Fruit fly (Drosophila melanogaster) S2 (cell line): ENCODE data around the gene CG5087.

ENCODE experiments used
- CG8478 ChIP-seq: fragments of >200 bp; optimal IDR thresholded peaks from 2 replicates; lab custom pipeline; 2018
- CTCF ChIP-seq, 2 experiments: fragments of >200 bp; optimal IDR thresholded peaks; 2 replicates each; lab custom pipeline; 2018

DNA sequence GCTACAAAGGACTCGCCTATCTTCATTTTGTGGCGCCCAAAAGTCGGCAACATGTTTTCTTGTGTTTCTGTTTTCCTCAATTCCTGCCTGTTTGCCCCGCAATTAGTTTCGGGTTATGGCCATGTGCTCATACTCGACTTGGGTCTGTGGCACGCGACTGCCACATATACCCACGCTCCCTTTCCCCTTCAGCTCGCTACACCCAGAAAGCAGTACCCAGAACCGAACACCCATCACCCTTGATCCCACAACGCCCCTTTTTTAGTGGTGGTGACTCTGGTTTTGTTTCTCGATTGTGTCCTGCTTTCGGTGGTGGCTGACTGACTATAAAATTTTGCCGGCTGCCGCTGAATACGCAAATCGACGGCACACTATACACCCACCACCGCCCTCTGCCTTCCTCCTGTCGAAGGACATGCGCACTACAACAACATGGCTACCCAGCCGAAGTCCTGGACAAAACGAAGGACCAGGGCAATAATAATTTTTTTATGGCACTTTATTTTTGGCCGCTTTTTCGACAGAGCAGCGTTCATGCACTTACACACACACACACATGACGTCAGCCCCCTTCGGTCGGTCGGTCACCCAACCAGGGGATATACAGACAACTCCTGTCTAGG is 52.6 kb downstream of the CG5087 start:
- TF ChIP-seq CG8478 = no peak
- TF ChIP-seq CTCF (optimal IDR thresholded peaks at IDR 0.05; lab: Kevin White, UChicago) = no peak
